Fruit fly (Drosophila melanogaster) whole organism, embryonic: Measurements from ENCODE around the gene COX7AL2.

ENCODE experiments used
- Blimp-1 ChIP-seq: fragments of 200-800 bp; sonication (Bioruptor generic); optimal IDR thresholded peaks from 3 replicates; lab custom pipeline; 2018; ENCODE audit warnings: missing biosample characterization, missing genetic modification characterization, mild to moderate bottlenecking, moderate library complexity, missing genetic modification reagents
- BtbVII ChIP-seq: fragments of 200-800 bp; sonication (Bioruptor generic); optimal IDR thresholded peaks from 3 replicates; lab custom pipeline; 2017; ENCODE audit warnings: missing biosample characterization, mild to moderate bottlenecking, missing genetic modification characterization
- CG12744 ChIP-seq: fragments of 200-800 bp; sonication (Bioruptor generic); optimal IDR thresholded peaks from 2 replicates; lab custom pipeline; 2016; ENCODE audit warnings: missing biosample characterization, missing genetic modification characterization
- CG14441 ChIP-seq: fragments of 200-800 bp; sonication (Bioruptor generic); IDR thresholded peaks from 2 replicates; pipeline ENCODE4 v1.3.6; 2022; ENCODE audit warnings: missing biosample characterization, missing genetic modification characterization
- CG15479 ChIP-seq: fragments of 200-800 bp; sonication (Bioruptor generic); optimal IDR thresholded peaks from 3 replicates; lab custom pipeline; 2019; ENCODE audit warnings: missing biosample characterization, mild to moderate bottlenecking, missing genetic modification characterization, moderate library complexity
- CG15601 ChIP-seq: fragments of 200-800 bp; sonication (Bioruptor generic); optimal IDR thresholded peaks from 3 replicates; lab custom pipeline; 2019; ENCODE audit warnings: missing biosample characterization, mild to moderate bottlenecking, missing genetic modification characterization, moderate library complexity
- CG17186 ChIP-seq: fragments of 200-800 bp; sonication (Bioruptor generic); optimal IDR thresholded peaks from 3 replicates; lab custom pipeline; 2017; ENCODE audit warnings: missing biosample characterization, missing genetic modification reagents, missing genetic modification characterization
- CG18011 ChIP-seq: fragments of 200-800 bp; sonication (Bioruptor generic); optimal IDR thresholded peaks from 2 replicates; lab custom pipeline; 2017; ENCODE audit warnings: missing biosample characterization, missing genetic modification characterization, mild to moderate bottlenecking, moderate library complexity, missing genotype
- CG2116 ChIP-seq: fragments of 200-800 bp; sonication (Bioruptor generic); optimal IDR thresholded peaks from 3 replicates; lab custom pipeline; 2018; ENCODE audit warnings: missing biosample characterization, mild to moderate bottlenecking, missing genetic modification characterization
- CG31365 ChIP-seq: fragments of 200-800 bp; sonication (Bioruptor generic); optimal IDR thresholded peaks from 2 replicates; lab custom pipeline; 2018; ENCODE audit warnings: missing biosample characterization, mild to moderate bottlenecking, missing genetic modification characterization
- CG3163 ChIP-seq: fragments of 200-800 bp; sonication (Bioruptor generic); optimal IDR thresholded peaks from 3 replicates; lab custom pipeline; 2016; ENCODE audit warnings: missing biosample characterization, missing genetic modification characterization
- CG34422 ChIP-seq: fragments of 200-800 bp; sonication (Bioruptor generic); IDR thresholded peaks from 3 replicates; pipeline ENCODE4 v1.3.6; 2022; ENCODE audit warnings: missing biosample characterization, missing genetic modification characterization
- CG3995 ChIP-seq: fragments of 200-800 bp; sonication (Bioruptor generic); optimal IDR thresholded peaks from 3 replicates; lab custom pipeline; 2016; ENCODE audit warnings: missing biosample characterization, missing genetic modification characterization
- CG4360 ChIP-seq: fragments of 200-800 bp; sonication (Bioruptor generic); IDR thresholded peaks from 2 replicates; pipeline ENCODE4 v1.3.6; 2022; ENCODE audit warnings: missing biosample characterization, missing genetic modification characterization
- CG43689 ChIP-seq: fragments of 200-800 bp; sonication (Bioruptor generic); IDR thresholded peaks from 2 replicates; pipeline ENCODE4 v1.3.6; 2022; ENCODE audit warnings: missing biosample characterization, missing genetic modification characterization
- CG4404 ChIP-seq: fragments of 200-800 bp; sonication (Bioruptor generic); IDR thresholded peaks from 2 replicates; pipeline ENCODE4 v1.3.6; 2022; ENCODE audit warnings: missing biosample characterization, missing genetic modification characterization
- CG6689 ChIP-seq: fragments of 200-800 bp; sonication (Bioruptor generic); IDR thresholded peaks from 2 replicates; pipeline ENCODE4 v1.3.6; 2022; ENCODE audit warnings: missing biosample characterization, missing genetic modification characterization
- CG7271 ChIP-seq: fragments of 200-800 bp; sonication (Bioruptor generic); optimal IDR thresholded peaks from 2 replicates; lab custom pipeline; 2018; ENCODE audit warnings: missing biosample characterization, mild to moderate bottlenecking, missing genetic modification characterization, moderate library complexity
- CG7963 ChIP-seq: fragments of 200-800 bp; sonication (Bioruptor generic); IDR thresholded peaks from 3 replicates; pipeline ENCODE4 v1.3.6; 2022; ENCODE audit warnings: missing biosample characterization, missing genetic modification characterization; ENCODE audit not compliant: partially characterized antibody
- CG8924 ChIP-seq: fragments of 200-800 bp; optimal IDR thresholded peaks from 3 replicates; lab custom pipeline; 2019; ENCODE audit warnings: missing biosample characterization, mild to moderate bottlenecking, missing genetic modification characterization, moderate library complexity
- CG9215 ChIP-seq: fragments of 200-800 bp; sonication (Bioruptor generic); IDR thresholded peaks from 2 replicates; pipeline ENCODE4 v1.3.6; 2022; ENCODE audit warnings: missing biosample characterization, missing genetic modification characterization
- CG9727 ChIP-seq: fragments of 200-800 bp; sonication (Bioruptor generic); optimal IDR thresholded peaks from 3 replicates; lab custom pipeline; 2017; ENCODE audit warnings: missing biosample characterization, mild to moderate bottlenecking, missing genetic modification characterization
- CHES-1-like ChIP-seq: fragments of 200-800 bp; sonication (Bioruptor generic); optimal IDR thresholded peaks from 2 replicates; lab custom pipeline; 2016; ENCODE audit warnings: missing biosample characterization, missing genetic modification characterization
- E2f2 ChIP-seq: fragments of 200-800 bp; sonication (Bioruptor generic); IDR thresholded peaks from 2 replicates; pipeline ENCODE4 v1.3.6; 2022; ENCODE audit warnings: missing biosample characterization, missing genetic modification characterization
- Hr3 ChIP-seq: fragments of 200-800 bp; sonication (Bioruptor generic); optimal IDR thresholded peaks from 3 replicates; lab custom pipeline; 2016; ENCODE audit warnings: missing biosample characterization, missing genetic modification characterization
- Hr39 ChIP-seq: fragments of >200 bp; optimal IDR thresholded peaks from 2 replicates; lab custom pipeline; 2017
- Neu2 ChIP-seq: fragments of 200-800 bp; sonication (Bioruptor generic); optimal IDR thresholded peaks from 3 replicates; lab custom pipeline; 2016; ENCODE audit warnings: missing biosample characterization, missing genetic modification characterization, borderline replicate concordance
- Six4 ChIP-seq: fragments of 200-800 bp; sonication (Bioruptor generic); optimal IDR thresholded peaks from 2 replicates; lab custom pipeline; 2016; ENCODE audit warnings: missing biosample characterization, missing genetic modification characterization
- Vsx1 ChIP-seq: fragments of 200-800 bp; sonication (Bioruptor generic); optimal IDR thresholded peaks from 2 replicates; lab custom pipeline; 2017; ENCODE audit warnings: missing biosample characterization, mild to moderate bottlenecking, missing genetic modification characterization, missing genetic modification reagents
- cato ChIP-seq: fragments of 200-800 bp; sonication (Bioruptor generic); optimal IDR thresholded peaks from 2 replicates; lab custom pipeline; 2016; ENCODE audit warnings: missing biosample characterization, missing genetic modification characterization, borderline replicate concordance
- disco-r ChIP-seq: fragments of 200-800 bp; sonication (Bioruptor generic); optimal IDR thresholded peaks from 2 replicates; lab custom pipeline; 2016; ENCODE audit warnings: missing biosample characterization, missing genetic modification characterization
- dmrt11E ChIP-seq: fragments of 200-800 bp; sonication (Bioruptor generic); optimal IDR thresholded peaks from 3 replicates; lab custom pipeline; 2018; ENCODE audit warnings: missing biosample characterization, mild to moderate bottlenecking, missing genetic modification characterization, moderate library complexity
- dysf ChIP-seq: fragments of 200-800 bp; sonication (Bioruptor generic); IDR thresholded peaks from 3 replicates; pipeline ENCODE4 v1.3.6; 2022; ENCODE audit warnings: missing biosample characterization, missing genetic modification characterization
- ewg ChIP-seq: fragments of 200-800 bp; sonication (Bioruptor generic); optimal IDR thresholded peaks from 3 replicates; lab custom pipeline; 2017; ENCODE audit warnings: mild to moderate bottlenecking, missing biosample characterization, missing genetic modification reagents, missing genetic modification characterization
- hth ChIP-seq: fragments of >200 bp; optimal IDR thresholded peaks from 2 replicates; lab custom pipeline; 2017; ENCODE audit warnings: inconsistent platforms
- phol ChIP-seq: fragments of 200-800 bp; sonication (Bioruptor generic); optimal IDR thresholded peaks from 3 replicates; lab custom pipeline; 2018; ENCODE audit warnings: missing biosample characterization, mild to moderate bottlenecking, missing genetic modification characterization, moderate library complexity
- pita ChIP-seq: fragments of 200-800 bp; sonication (Bioruptor generic); optimal IDR thresholded peaks from 2 replicates; lab custom pipeline; 2017; ENCODE audit warnings: missing biosample characterization, mild to moderate bottlenecking, missing genetic modification characterization
- psq ChIP-seq: fragments of 200-800 bp; sonication (Bioruptor generic); optimal IDR thresholded peaks from 2 replicates; lab custom pipeline; 2017; ENCODE audit warnings: missing biosample characterization, missing genetic modification characterization
- pum ChIP-seq: fragments of 200-800 bp; sonication (Bioruptor generic); optimal IDR thresholded peaks from 2 replicates; lab custom pipeline; 2016; ENCODE audit warnings: missing biosample characterization, missing genetic modification characterization
- sc ChIP-seq, 3 experiments: fragments of >200 bp in 2 of 3; fragments of 200-800 bp in 1 of 3; sonication (Bioruptor generic) in 1 of 3; optimal IDR thresholded peaks; 2 replicates in 2 of 3; 3 replicates in 1 of 3; lab custom pipeline; 2017; ENCODE audit warnings: mild to moderate bottlenecking in 1 of 3, missing biosample characterization in 1 of 3, missing genetic modification characterization in 1 of 3, missing genetic modification reagents in 1 of 3
- sd ChIP-seq: fragments of 200-800 bp; sonication (Bioruptor generic); optimal IDR thresholded peaks from 3 replicates; lab custom pipeline; 2018; ENCODE audit warnings: missing biosample characterization, mild to moderate bottlenecking, missing genetic modification characterization, moderate library complexity
- sens ChIP-seq: fragments of 200-800 bp; sonication (Bioruptor generic); peaks from one replicate; lab custom pipeline; 2016; ENCODE audit warnings: missing biosample characterization, missing genetic modification characterization
- so ChIP-seq: fragments of 200-800 bp; sonication (Bioruptor generic); IDR thresholded peaks from 3 replicates; pipeline ENCODE4 v1.3.6; 2022; ENCODE audit warnings: missing biosample characterization, missing genetic modification characterization
- sob ChIP-seq: fragments of 200-800 bp; sonication (Bioruptor generic); IDR thresholded peaks from 2 replicates; pipeline ENCODE4 v1.3.6; 2022; ENCODE audit warnings: missing biosample characterization, missing genetic modification characterization
- sqz ChIP-seq: fragments of 200-800 bp; sonication (Bioruptor generic); optimal IDR thresholded peaks from 3 replicates; lab custom pipeline; 2018; ENCODE audit warnings: missing biosample characterization, mild to moderate bottlenecking, missing genetic modification characterization
- twi ChIP-seq: fragments of 200-800 bp; optimal IDR thresholded peaks from 2 replicates; lab custom pipeline; 2019; ENCODE audit warnings: missing biosample characterization, mild to moderate bottlenecking, missing genetic modification characterization, moderate library complexity
- unc-4 ChIP-seq: fragments of 200-800 bp; sonication (Bioruptor generic); IDR thresholded peaks from 2 replicates; pipeline ENCODE4 v1.3.6; 2022; ENCODE audit warnings: missing biosample characterization, missing genetic modification characterization; ENCODE audit not compliant: partially characterized antibody
- usp ChIP-seq: fragments of >200 bp; optimal IDR thresholded peaks from 2 replicates; lab custom pipeline; 2017; ENCODE audit warnings: missing biosample characterization, missing genetic modification characterization
- vvl ChIP-seq: fragments of 200-800 bp; sonication (Bioruptor generic); IDR thresholded peaks from 2 replicates; pipeline ENCODE4 v1.3.6; 2022; ENCODE audit warnings: missing biosample characterization, missing genetic modification characterization

COX7AL2 gene

DNA sequence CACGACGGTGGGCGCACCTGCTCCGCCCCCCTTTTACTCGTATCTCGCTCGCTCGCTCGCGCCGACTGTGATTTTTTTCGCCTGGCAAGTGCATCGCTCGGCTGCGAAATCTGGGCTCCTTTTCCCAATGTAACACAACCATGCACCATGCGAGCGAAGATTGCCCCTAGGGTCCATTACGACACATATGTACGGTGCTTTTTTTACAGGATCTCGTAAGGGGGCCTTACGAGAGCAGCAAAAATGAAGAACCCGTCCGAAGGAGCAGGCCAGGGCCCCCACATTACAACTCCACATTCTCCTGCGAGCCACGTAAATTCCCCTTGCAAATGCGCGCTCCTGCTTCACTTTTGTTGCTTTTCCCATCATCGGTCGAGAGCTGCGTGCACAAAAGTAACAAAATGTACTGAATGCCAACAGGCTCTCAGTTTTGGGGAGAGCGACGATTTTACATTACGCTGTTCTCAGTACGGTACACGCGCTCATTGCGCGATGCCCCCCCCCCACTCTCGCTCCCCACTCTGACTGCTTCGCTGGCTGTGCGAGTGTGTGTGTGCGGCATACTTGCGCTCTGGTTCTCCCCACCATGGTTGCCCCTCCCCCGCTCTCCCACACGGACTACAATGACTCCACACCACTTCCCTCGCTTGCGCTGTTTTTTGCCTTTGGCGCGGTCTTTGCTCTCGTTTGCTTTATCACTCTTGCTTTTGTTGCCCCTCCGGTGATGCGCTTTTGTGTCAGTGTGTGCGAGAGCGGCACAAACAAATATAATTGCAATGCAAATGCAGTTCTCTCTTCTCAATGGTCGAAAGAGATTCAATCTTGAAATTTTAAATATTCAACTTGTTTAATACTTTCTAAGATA is 5.4 kb upstream of the COX7AL2 start (continued):
- no peak for TF ChIP-seq CG3995 (GFP tag; lab: Kevin White, UChicago)
- TF ChIP-seq Neu2 (GFP tag; lab: Kevin White, UChicago) = no peak
- no peak for TF ChIP-seq CG9727 (GFP tag; lab: Kevin White, UChicago)
- TF ChIP-seq CG7271 = no peak
- TF ChIP-seq CG4404 = no peak
- no peak for TF ChIP-seq twi (tag; lab: Kevin White, UChicago)
- peak; percentile 33; the same call in 1 of the 2 replicates for TF ChIP-seq sob (GFP tag; lab: Robert Waterston, UW)
- no peak for TF ChIP-seq disco-r (GFP tag; lab: Kevin White, UChicago)
- TF ChIP-seq CG7963 (GFP tag; lab: Robert Waterston, UW) = 0 out of 3 replicates have a peak, but pooled peaks have one; percentile 37
- TF ChIP-seq CG8924 = no peak
- TF ChIP-seq sqz (GFP tag; lab: Kevin White, UChicago) = peak; percentile 70
- TF ChIP-seq Vsx1 (GFP tag; lab: Kevin White, UChicago) = no peak
- TF ChIP-seq CG12744 (GFP tag; lab: Kevin White, UChicago) = no peak
- TF ChIP-seq hth = no peak
- 0 out of 2 replicates have a peak, but pooled peaks have one; percentile 15 for TF ChIP-seq CG14441 (GFP tag; lab: Robert Waterston, UW)
- peak; percentile 46 for TF ChIP-seq sens (GFP tag; lab: Kevin White, UChicago)
- TF ChIP-seq CG34422 = peak; percentile 69; the same call in 1 of the 3 replicates
- peak; percentile 36; the same call in 1 of the 2 replicates for TF ChIP-seq CG4360 (GFP tag; lab: Robert Waterston, UW)
- TF ChIP-seq dysf (GFP tag; lab: Robert Waterston, UW) = peak; percentile 13; the same call in 2 of the 3 replicates
- no peak for TF ChIP-seq so (GFP tag; lab: Robert Waterston, UW)
- TF ChIP-seq CG18011 (GFP tag; lab: Kevin White, UChicago) = no peak
- no peak for TF ChIP-seq pum (GFP tag; lab: Kevin White, UChicago)
- no peak for TF ChIP-seq CG3163
- TF ChIP-seq sc (optimal IDR thresholded peaks at IDR 0.05; lab: Kevin White, UChicago) = no peak
- no peak for TF ChIP-seq sc (GFP tag; optimal IDR thresholded peaks at IDR 0.05; lab: Kevin White, UChicago)
- TF ChIP-seq CG31365 = no peak
- TF ChIP-seq Six4 (GFP tag; lab: Kevin White, UChicago) = no peak
- TF ChIP-seq Hr39 (lab: Kevin White, UChicago) = no peak
- no peak for TF ChIP-seq CG15479 (GFP tag; lab: Kevin White, UChicago)
- peak; percentile 27; the same call in 1 of the 2 replicates for TF ChIP-seq vvl (GFP tag; lab: Robert Waterston, UW)
- TF ChIP-seq Blimp-1 (GFP tag; lab: Kevin White, UChicago) = peak; percentile 87
- TF ChIP-seq CG43689 (GFP tag; lab: Robert Waterston, UW) = no peak
- TF ChIP-seq dmrt11E (tag; lab: Kevin White, UChicago) = no peak
- TF ChIP-seq CG17186 (GFP tag; lab: Kevin White, UChicago) = peak; percentile 19
- peak; percentile 20 for TF ChIP-seq CG15601 (tag; lab: Kevin White, UChicago)
- no peak for TF ChIP-seq phol
- TF ChIP-seq usp (GFP tag; lab: Kevin White, UChicago) = no peak
- TF ChIP-seq psq = peak; percentile 28
- 0 out of 2 replicates have a peak, but pooled peaks have one; percentile 9 for TF ChIP-seq CG6689 (GFP tag; lab: Robert Waterston, UW)
- TF ChIP-seq CG9215 (GFP tag; lab: Robert Waterston, UW) = 0 out of 2 replicates have a peak, but pooled peaks have one; percentile 11
- TF ChIP-seq unc-4 (GFP tag; lab: Robert Waterston, UW) = peak; percentile 30; the same call in 1 of the 2 replicates
- peak; percentile 12 for TF ChIP-seq BtbVII (GFP tag; lab: Kevin White, UChicago)
- no peak for TF ChIP-seq ewg
- TF ChIP-seq CHES-1-like (GFP tag; lab: Kevin White, UChicago) = no peak
- no peak for TF ChIP-seq E2f2
- TF ChIP-seq pita (GFP tag; lab: Kevin White, UChicago) = no peak
- no peak for TF ChIP-seq Hr3 (GFP tag; lab: Kevin White, UChicago)
- no peak for TF ChIP-seq cato (GFP tag; lab: Kevin White, UChicago)
- peak; percentile 77 for TF ChIP-seq sd (tag; lab: Kevin White, UChicago)
- TF ChIP-seq CG2116 (GFP tag; lab: Kevin White, UChicago) = no peak
